Worm (Caenorhabditis elegans) whole organism, young adult: ENCODE measurements around the gene rmd-6.
A peak's percentile ranks its signal among the peaks of the same experiment; 100 is the strongest.

Experiments used
- B0035.1 ChIP-seq: sonication (generic microtip); optimal IDR thresholded peaks from 2 replicates; lab custom pipeline; 2016; ENCODE audit warnings: missing genetic modification characterization, mild to moderate bottlenecking, missing compliant biosample characterization, missing genotype, missing genetic modification reagents
- B0261.1 ChIP-seq: sonication (generic microtip); optimal IDR thresholded peaks from 2 replicates; lab custom pipeline; 2016; ENCODE audit warnings: mild to moderate bottlenecking, missing genetic modification characterization, moderate library complexity, missing compliant biosample characterization
- D2030.7 ChIP-seq: fragments of 200-800 bp; sonication (Bioruptor generic); IDR thresholded peaks from 2 replicates; pipeline ENCODE4 v1.3.6; 2022; ENCODE audit warnings: missing genetic modification reagents, missing genetic modification characterization, missing compliant biosample characterization
- F10E7.11 ChIP-seq: sonication (generic microtip); optimal IDR thresholded peaks from 2 replicates; lab custom pipeline; 2017; ENCODE audit warnings: mild to moderate bottlenecking, missing genetic modification characterization, moderate library complexity, missing compliant biosample characterization
- F52B5.7 ChIP-seq: sonication (generic microtip); optimal IDR thresholded peaks from 2 replicates; lab custom pipeline; 2016; ENCODE audit warnings: mild to moderate bottlenecking, missing genetic modification characterization, missing compliant biosample characterization
- T07F8.4 ChIP-seq: sonication (generic microtip); optimal IDR thresholded peaks from 2 replicates; lab custom pipeline; 2016; ENCODE audit warnings: mild to moderate bottlenecking, missing genetic modification characterization, moderate library complexity, missing compliant biosample characterization
- T26A5.8 ChIP-seq: sonication (generic microtip); optimal IDR thresholded peaks from 2 replicates; lab custom pipeline; 2016; ENCODE audit warnings: missing genetic modification characterization, missing compliant biosample characterization
- Y56A3A.18 ChIP-seq: fragments of 200-800 bp; sonication (Bioruptor generic); IDR thresholded peaks from 2 replicates; pipeline ENCODE4 v1.3.6; 2022; ENCODE audit warnings: missing genetic modification reagents, missing genetic modification characterization, missing compliant biosample characterization
- Y67H2A.10 ChIP-seq: fragments of 200-800 bp; sonication (Bioruptor generic); conservative IDR thresholded peaks from 2 replicates; pipeline ENCODE4 v1.3.6; 2022; ENCODE audit warnings: missing genetic modification reagents, missing genetic modification characterization, missing compliant biosample characterization
- Y79H2A.3 ChIP-seq: fragments of 200-800 bp; sonication (Bioruptor generic); conservative IDR thresholded peaks from 2 replicates; pipeline ENCODE4 v1.3.6; 2022; ENCODE audit warnings: missing genetic modification reagents, missing genetic modification characterization, missing compliant biosample characterization
- ZK185.1 ChIP-seq: sonication (generic microtip); optimal IDR thresholded peaks from 2 replicates; lab custom pipeline; 2016; ENCODE audit warnings: mild to moderate bottlenecking, missing genetic modification characterization, missing compliant biosample characterization; ENCODE audit not compliant: poor library complexity, severe bottlenecking
- akir-1 ChIP-seq: fragments of 200-800 bp; sonication (Bioruptor generic); optimal IDR thresholded peaks from 2 replicates; lab custom pipeline; 2018; ENCODE audit warnings: mild to moderate bottlenecking, missing genetic modification characterization, moderate library complexity, missing compliant biosample characterization
- aptf-3 ChIP-seq: fragments of 200-800 bp; sonication (Bioruptor generic); IDR thresholded peaks from 2 replicates; pipeline ENCODE4 v1.3.6; 2022; ENCODE audit warnings: missing genetic modification characterization, missing compliant biosample characterization
- attf-3 ChIP-seq: fragments of 200-800 bp; sonication (Bioruptor generic); conservative IDR thresholded peaks from 2 replicates; pipeline ENCODE4 v1.3.6; 2022; ENCODE audit warnings: missing genetic modification reagents, missing genetic modification characterization, missing compliant biosample characterization
- cebp-1 ChIP-seq, 2 experiments: fragments of 200-800 bp in 1 of 2; sonication (Bioruptor generic) in 1 of 2; sonication (generic microtip) in 1 of 2; IDR thresholded peaks in 1 of 2; optimal IDR thresholded peaks in 1 of 2; 2 replicates each; pipeline versions ENCODE4 v1.3.6 to Lab custom; 2017 to 2022; ENCODE audit warnings: missing compliant biosample characterization in 2 of 2, missing genetic modification characterization in 2 of 2, mild to moderate bottlenecking in 1 of 2, missing genetic modification reagents in 1 of 2, moderate library complexity in 1 of 2
- cebp-2 ChIP-seq: fragments of 200-800 bp; sonication (Bioruptor generic); IDR thresholded peaks from 2 replicates; pipeline ENCODE4 v1.3.6; 2022; ENCODE audit warnings: missing genetic modification characterization, missing compliant biosample characterization
- ceh-91 ChIP-seq: fragments of 200-800 bp; sonication (Bioruptor generic); IDR thresholded peaks from 2 replicates; pipeline ENCODE4 v1.3.6; 2022; ENCODE audit warnings: missing genetic modification reagents, missing genetic modification characterization, missing compliant biosample characterization
- die-1 ChIP-seq: sonication (generic microtip); optimal IDR thresholded peaks from 2 replicates; lab custom pipeline; 2016; ENCODE audit warnings: missing genotype, mild to moderate bottlenecking, missing genetic modification characterization, missing compliant biosample characterization
- egrh-3 ChIP-seq: fragments of 200-800 bp; sonication (Bioruptor generic); IDR thresholded peaks from 2 replicates; pipeline ENCODE4 v1.3.6; 2022; ENCODE audit warnings: missing genetic modification reagents, missing genetic modification characterization, missing compliant biosample characterization
- ets-4 ChIP-seq: fragments of 200-800 bp; sonication (Bioruptor generic); optimal IDR thresholded peaks from 2 replicates; lab custom pipeline; 2018; ENCODE audit warnings: mild to moderate bottlenecking, missing genetic modification characterization, missing compliant biosample characterization
- him-1 ChIP-seq: sonication (generic microtip); optimal IDR thresholded peaks from 2 replicates; lab custom pipeline; 2016; ENCODE audit warnings: missing genotype, missing genetic modification reagents, missing genetic modification characterization, missing compliant biosample characterization
- hlh-12 ChIP-seq: sonication (generic microtip); optimal IDR thresholded peaks from 2 replicates; lab custom pipeline; 2016; ENCODE audit warnings: missing genetic modification characterization, missing compliant biosample characterization
- hmg-20 ChIP-seq: fragments of 200-800 bp; sonication (Bioruptor generic); IDR thresholded peaks from 2 replicates; pipeline ENCODE4 v1.3.6; 2022; ENCODE audit warnings: missing genetic modification reagents, missing genetic modification characterization, missing compliant biosample characterization
- hrde-1 ChIP-seq: sonication (generic microtip); optimal IDR thresholded peaks from 2 replicates; lab custom pipeline; 2016; ENCODE audit warnings: missing genetic modification characterization, mild to moderate bottlenecking, missing compliant biosample characterization, moderate library complexity, missing genotype, missing genetic modification reagents, borderline replicate concordance
- let-607 ChIP-seq, 2 experiments: fragments of 200-800 bp in 1 of 2; sonication (Bioruptor generic) in 1 of 2; sonication (generic microtip) in 1 of 2; optimal IDR thresholded peaks; 2 replicates each; lab custom pipeline; 2016 to 2018; ENCODE audit warnings: mild to moderate bottlenecking in 2 of 2, missing compliant biosample characterization in 2 of 2, missing genetic modification characterization in 2 of 2, moderate library complexity in 2 of 2, missing genotype in 1 of 2
- lin-26 ChIP-seq: fragments of 200-800 bp; sonication (Bioruptor generic); IDR thresholded peaks from 2 replicates; pipeline ENCODE4 v1.3.6; 2022; ENCODE audit warnings: missing genetic modification reagents, missing genetic modification characterization, missing compliant biosample characterization
- lin-35 ChIP-seq, 3 experiments: fragments of 150-350 bp in 2 of 3; sonication (generic microtip) in 1 of 3; optimal IDR thresholded peaks; 2 replicates each; lab custom pipeline; 2014 to 2018; ENCODE audit warnings: missing biosample characterization in 3 of 3, missing genetic modification characterization in 3 of 3, missing genetic modification reagents in 3 of 3
- lir-1 ChIP-seq: fragments of 200-800 bp; sonication (Bioruptor generic); conservative IDR thresholded peaks from 2 replicates; pipeline ENCODE4 v1.3.6; 2022; ENCODE audit warnings: missing genetic modification reagents, missing genetic modification characterization, missing compliant biosample characterization
- lsy-27 ChIP-seq: sonication (generic microtip); optimal IDR thresholded peaks from 2 replicates; lab custom pipeline; 2017; ENCODE audit warnings: missing genetic modification characterization, mild to moderate bottlenecking, missing compliant biosample characterization, antibody characterized with exemption, missing genotype, borderline replicate concordance; ENCODE audit not compliant: insufficient read depth
- madf-10 ChIP-seq: sonication (generic microtip); optimal IDR thresholded peaks from 2 replicates; lab custom pipeline; 2016; ENCODE audit warnings: mild to moderate bottlenecking, missing genetic modification characterization, missing compliant biosample characterization
- mel-28 ChIP-seq: sonication (generic microtip); optimal IDR thresholded peaks from 2 replicates; lab custom pipeline; 2016; ENCODE audit warnings: borderline replicate concordance, mild to moderate bottlenecking, missing genetic modification characterization, missing compliant biosample characterization
- mxl-1 ChIP-seq: sonication (generic microtip); optimal IDR thresholded peaks from 2 replicates; lab custom pipeline; 2016; ENCODE audit warnings: missing genetic modification characterization, missing compliant biosample characterization
- nhr-120 ChIP-seq: fragments of 200-800 bp; sonication (Bioruptor generic); IDR thresholded peaks from 2 replicates; pipeline ENCODE4 v1.3.6; 2022; ENCODE audit warnings: missing genetic modification characterization, missing compliant biosample characterization
- nhr-179 ChIP-seq: sonication (generic microtip); optimal IDR thresholded peaks from 2 replicates; lab custom pipeline; 2016; ENCODE audit warnings: mild to moderate bottlenecking, missing genetic modification characterization, missing compliant biosample characterization
- nhr-90 ChIP-seq: sonication (generic microtip); optimal IDR thresholded peaks from 2 replicates; lab custom pipeline; 2016; ENCODE audit warnings: missing genotype, mild to moderate bottlenecking, missing genetic modification characterization, missing compliant biosample characterization
- rec-8 ChIP-seq, 2 experiments: sonication (generic microtip); optimal IDR thresholded peaks; 2 replicates each; lab custom pipeline; 2016; ENCODE audit warnings: mild to moderate bottlenecking in 2 of 2, missing genetic modification characterization in 2 of 2, missing genetic modification reagents in 2 of 2, missing genotype in 2 of 2, missing biosample characterization in 1 of 2, missing compliant biosample characterization in 1 of 2, moderate library complexity in 1 of 2
- repo-1 ChIP-seq: sonication (generic microtip); optimal IDR thresholded peaks from 2 replicates; lab custom pipeline; 2017; ENCODE audit warnings: mild to moderate bottlenecking, missing genetic modification characterization, missing compliant biosample characterization
- somi-1 ChIP-seq: fragments of 200-800 bp; sonication (Bioruptor generic); optimal IDR thresholded peaks from 2 replicates; lab custom pipeline; 2018; ENCODE audit warnings: mild to moderate bottlenecking, missing genetic modification characterization, missing compliant biosample characterization
- tbp1 ChIP-seq: fragments of 200-800 bp; sonication (Bioruptor generic); optimal IDR thresholded peaks from 2 replicates; lab custom pipeline; 2018; ENCODE audit warnings: mild to moderate bottlenecking, missing genetic modification characterization, missing compliant biosample characterization
- ztf-18 ChIP-seq: sonication (generic microtip); optimal IDR thresholded peaks from 2 replicates; lab custom pipeline; 2016; ENCODE audit warnings: missing genotype, mild to moderate bottlenecking, missing genetic modification characterization, missing compliant biosample characterization
- ztf-22 ChIP-seq: fragments of 200-800 bp; sonication (Bioruptor generic); optimal IDR thresholded peaks from 2 replicates; lab custom pipeline; 2018; ENCODE audit warnings: mild to moderate bottlenecking, missing genetic modification characterization, moderate library complexity, missing compliant biosample characterization
- ztf-25 ChIP-seq: fragments of 200-800 bp; sonication (Bioruptor generic); IDR thresholded peaks from 2 replicates; pipeline ENCODE4 v1.3.6; 2022; ENCODE audit warnings: missing genetic modification reagents, missing genetic modification characterization, missing compliant biosample characterization
- ztf-26 ChIP-seq: sonication (generic microtip); optimal IDR thresholded peaks from 2 replicates; lab custom pipeline; 2017; ENCODE audit warnings: missing genetic modification characterization, missing compliant biosample characterization

rmd-6 gene

ce11 chrIV:5033276-5033675 lies 35.4 kb upstream of the rmd-6 start, which contains the start of gene C09B9.4:
C09B9.4 (minus strand) TSS chrIV:5033376.
- TF ChIP-seq B0035.1 (tag; lab: Kevin White, UChicago): no peak
- TF ChIP-seq Y56A3A.18 (GFP tag; lab: Robert Waterston, UW): no peak
- TF ChIP-seq Y67H2A.10 (GFP tag; lab: Robert Waterston, UW): no peak
- no peak for TF ChIP-seq ceh-91 (GFP tag; lab: Robert Waterston, UW)

- TF ChIP-seq rec-8 (tag; optimal IDR thresholded peaks at IDR 0.05; lab: Kevin White, UChicago) (no peak), repo-1 (tag; lab: Kevin White, UChicago) (no peak), akir-1 (GFP tag; lab: Kevin White, UChicago) (no peak), lir-1 (no peak), T07F8.4 (no peak), aptf-3 (GFP tag; lab: Robert Waterston, UW) (no peak), F52B5.7 (no peak), D2030.7 (GFP tag; lab: Robert Waterston, UW) (no peak)
These were observed 31.2 kb upstream of the rmd-6 start, which contains the start of gene C09B9.1 for ce11 chrIV:5037489-5037888. C09B9.1 (plus strand) TSS chrIV:5037789.

DNA sequence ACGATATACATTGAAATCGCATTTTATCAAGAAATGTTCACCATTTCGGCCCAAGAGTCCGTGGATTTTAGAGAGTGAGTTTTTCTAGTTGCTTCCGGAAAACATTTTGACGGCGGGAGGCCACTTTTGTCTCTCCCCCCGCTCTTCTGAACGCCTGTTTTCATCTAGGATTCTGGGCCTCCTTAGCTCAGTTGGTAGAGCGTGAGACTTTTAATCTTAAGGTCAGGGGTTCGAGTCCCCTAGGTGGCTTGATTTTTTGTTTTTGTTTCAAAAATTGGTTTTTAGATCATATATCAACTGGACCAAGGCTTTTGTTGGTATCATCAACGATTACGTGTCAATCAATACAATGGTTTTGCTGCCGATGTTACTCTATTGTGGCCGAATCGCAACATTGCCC lies 29.9 kb upstream of the rmd-6 start:
- peak; percentile 93 for TF ChIP-seq ztf-25
- peak; percentile 8 for TF ChIP-seq somi-1 (GFP tag; lab: Kevin White, UChicago)
- TF ChIP-seq ztf-26 (tag; lab: Kevin White, UChicago): no peak
- peak; percentile 91 for TF ChIP-seq B0261.1 (tag; lab: Kevin White, UChicago)
- TF ChIP-seq ztf-22 (GFP tag; lab: Kevin White, UChicago): no peak
- no peak for TF ChIP-seq nhr-179 (tag; lab: Kevin White, UChicago)
- TF ChIP-seq aptf-3 (GFP tag; lab: Robert Waterston, UW): peak; percentile 67; the same call in 1 of the 2 replicates
- peak; percentile 47 for TF ChIP-seq ZK185.1 (tag; lab: Kevin White, UChicago)
- TF ChIP-seq T26A5.8 (tag; lab: Kevin White, UChicago): no peak
- peak; percentile 88 for TF ChIP-seq nhr-90 (tag; lab: Kevin White, UChicago)
- TF ChIP-seq D2030.7 (GFP tag; lab: Robert Waterston, UW): peak; percentile 75; the same call in 1 of the 2 replicates
- peak; percentile 49 for TF ChIP-seq hrde-1
- peak; percentile 44 for TF ChIP-seq F10E7.11 (tag; lab: Kevin White, UChicago)
- peak; percentile 71 for TF ChIP-seq ztf-18
- TF ChIP-seq die-1 (tag; lab: Kevin White, UChicago): peak; percentile 86
- no peak for TF ChIP-seq hmg-20 (GFP tag; lab: Robert Waterston, UW)
- TF ChIP-seq cebp-1 (GFP tag; IDR thresholded peaks at IDR 0.05; lab: Robert Waterston, UW): no peak
- TF ChIP-seq cebp-1 (tag; optimal IDR thresholded peaks at IDR 0.05; lab: Kevin White, UChicago): no peak
- 0 out of 2 replicates have a peak, but pooled peaks have one; percentile 62 for TF ChIP-seq Y79H2A.3
- TF ChIP-seq lin-35 (GFP tag; optimal IDR thresholded peaks at IDR 0.05; lab: Kevin White, UChicago): no peak
- peak; percentile 46 for TF ChIP-seq madf-10
- TF ChIP-seq him-1: peak; percentile 84
- TF ChIP-seq cebp-2 (GFP tag; lab: Robert Waterston, UW): peak; percentile 66; the same call in 1 of the 2 replicates
- no peak for TF ChIP-seq ets-4 (GFP tag; lab: Kevin White, UChicago)
- peak; percentile 9 to 77 for TF ChIP-seq rec-8 (tag; optimal IDR thresholded peaks at IDR 0.05; lab: Kevin White, UChicago)
- no peak for TF ChIP-seq lsy-27 (tag; lab: Kevin White, UChicago)
- TF ChIP-seq mel-28 (tag; lab: Kevin White, UChicago): no peak
- TF ChIP-seq hlh-12 (tag; lab: Kevin White, UChicago): peak; percentile 40
- TF ChIP-seq egrh-3: peak; percentile 46
- TF ChIP-seq attf-3 (GFP tag; lab: Robert Waterston, UW): no peak
- TF ChIP-seq nhr-120: 0 out of 2 replicates have a peak, but pooled peaks have one; percentile 60
- TF ChIP-seq let-607 (tag; optimal IDR thresholded peaks at IDR 0.05; lab: Kevin White, UChicago): peak in 1 of 2 experiments; percentile 8
- peak; percentile 99 for TF ChIP-seq tbp1 (GFP tag; lab: Kevin White, UChicago)
- TF ChIP-seq mxl-1: peak; percentile 80
- TF ChIP-seq lin-26 (GFP tag; lab: Robert Waterston, UW): peak; percentile 98
